Fruit fly (Drosophila melanogaster) whole organism, embryonic: Measurements from ENCODE around the gene CG8671.

Experiments used
- ATbp ChIP-seq: fragments of 200-800 bp; sonication (Bioruptor generic); optimal IDR thresholded peaks from 2 replicates; lab custom pipeline; 2017; ENCODE audit warnings: missing biosample characterization, mild to moderate bottlenecking, missing genetic modification characterization, missing genetic modification reagents
- CG10959 ChIP-seq: fragments of 200-800 bp; sonication (Bioruptor generic); IDR thresholded peaks from 2 replicates; pipeline ENCODE4 v1.3.6; 2022; ENCODE audit warnings: missing biosample characterization, missing genetic modification characterization
- CG12155 ChIP-seq: fragments of 200-800 bp; sonication (Bioruptor generic); optimal IDR thresholded peaks from 3 replicates; lab custom pipeline; 2016; ENCODE audit warnings: missing biosample characterization, missing genetic modification characterization
- CG13624 ChIP-seq: fragments of 200-800 bp; sonication (Bioruptor generic); optimal IDR thresholded peaks from 2 replicates; lab custom pipeline; 2016; ENCODE audit warnings: missing biosample characterization, missing genetic modification characterization
- CG13894 ChIP-seq: fragments of 200-800 bp; sonication (Bioruptor generic); optimal IDR thresholded peaks from 3 replicates; lab custom pipeline; 2018; ENCODE audit warnings: missing biosample characterization, mild to moderate bottlenecking, missing genetic modification characterization, moderate library complexity
- CG14050 ChIP-seq: fragments of 200-800 bp; sonication (Bioruptor generic); IDR thresholded peaks from 3 replicates; pipeline ENCODE4 v1.3.6; 2022; ENCODE audit warnings: missing biosample characterization, missing genetic modification characterization
- CG15479 ChIP-seq: fragments of 200-800 bp; sonication (Bioruptor generic); optimal IDR thresholded peaks from 3 replicates; lab custom pipeline; 2019; ENCODE audit warnings: missing biosample characterization, mild to moderate bottlenecking, missing genetic modification characterization, moderate library complexity
- CG15696 ChIP-seq: fragments of 200-800 bp; sonication (Bioruptor generic); optimal IDR thresholded peaks from 2 replicates; lab custom pipeline; 2019; ENCODE audit warnings: missing biosample characterization, mild to moderate bottlenecking, missing genetic modification characterization, moderate library complexity
- CG17568 ChIP-seq: fragments of 200-800 bp; sonication (Bioruptor generic); optimal IDR thresholded peaks from 2 replicates; lab custom pipeline; 2018; ENCODE audit warnings: missing biosample characterization, mild to moderate bottlenecking, missing genetic modification characterization, moderate library complexity
- CG17612 ChIP-seq: fragments of 200-800 bp; sonication (Bioruptor generic); IDR thresholded peaks from 2 replicates; pipeline ENCODE4 v1.3.6; 2022; ENCODE audit warnings: missing biosample characterization, missing genetic modification characterization
- CG2116 ChIP-seq: fragments of 200-800 bp; sonication (Bioruptor generic); optimal IDR thresholded peaks from 3 replicates; lab custom pipeline; 2018; ENCODE audit warnings: missing biosample characterization, mild to moderate bottlenecking, missing genetic modification characterization
- CG2712 ChIP-seq: fragments of 200-800 bp; optimal IDR thresholded peaks from 3 replicates; lab custom pipeline; 2019; ENCODE audit warnings: missing biosample characterization, mild to moderate bottlenecking, missing genetic modification characterization, moderate library complexity
- CG34422 ChIP-seq: fragments of 200-800 bp; sonication (Bioruptor generic); IDR thresholded peaks from 3 replicates; pipeline ENCODE4 v1.3.6; 2022; ENCODE audit warnings: missing biosample characterization, missing genetic modification characterization
- CG4707 ChIP-seq: fragments of 200-800 bp; sonication (Bioruptor generic); optimal IDR thresholded peaks from 2 replicates; lab custom pipeline; 2018; ENCODE audit warnings: missing biosample characterization, mild to moderate bottlenecking, missing genetic modification characterization, moderate library complexity
- CG6272 ChIP-seq: fragments of 200-800 bp; sonication (Bioruptor generic); IDR thresholded peaks from 2 replicates; pipeline ENCODE4 v1.3.6; 2022; ENCODE audit warnings: missing biosample characterization, missing genetic modification characterization
- CG6813 ChIP-seq: fragments of 200-800 bp; sonication (Bioruptor generic); optimal IDR thresholded peaks from 2 replicates; lab custom pipeline; 2017; ENCODE audit warnings: missing biosample characterization, missing genetic modification characterization, mild to moderate bottlenecking, moderate library complexity, missing genetic modification reagents
- CG7963 ChIP-seq: fragments of 200-800 bp; sonication (Bioruptor generic); IDR thresholded peaks from 3 replicates; pipeline ENCODE4 v1.3.6; 2022; ENCODE audit warnings: missing biosample characterization, missing genetic modification characterization; ENCODE audit not compliant: partially characterized antibody
- CG9932 ChIP-seq: fragments of 200-800 bp; sonication (Bioruptor generic); IDR thresholded peaks from 2 replicates; pipeline ENCODE4 v1.3.6; 2022; ENCODE audit warnings: missing biosample characterization, missing genetic modification characterization
- CrebB ChIP-seq: fragments of 200-800 bp; sonication (Bioruptor generic); optimal IDR thresholded peaks from 3 replicates; lab custom pipeline; 2018; ENCODE audit warnings: missing biosample characterization, mild to moderate bottlenecking, missing genetic modification characterization
- Doc2 ChIP-seq: fragments of 200-800 bp; sonication (Bioruptor generic); IDR thresholded peaks from 2 replicates; pipeline ENCODE4 v1.3.6; 2022; ENCODE audit warnings: missing biosample characterization, missing genetic modification characterization
- Dref ChIP-seq: fragments of 200-800 bp; sonication (Bioruptor generic); IDR thresholded peaks from 2 replicates; pipeline ENCODE4 v1.3.6; 2022; ENCODE audit warnings: missing biosample characterization, missing genetic modification characterization
- E2f2 ChIP-seq: fragments of 200-800 bp; sonication (Bioruptor generic); IDR thresholded peaks from 2 replicates; pipeline ENCODE4 v1.3.6; 2022; ENCODE audit warnings: missing biosample characterization, missing genetic modification characterization
- H15 ChIP-seq: fragments of 200-800 bp; sonication (Bioruptor generic); IDR thresholded peaks from 3 replicates; pipeline ENCODE4 v1.3.6; 2022; ENCODE audit warnings: missing biosample characterization, missing genetic modification characterization
- Hr39 ChIP-seq: fragments of >200 bp; optimal IDR thresholded peaks from 2 replicates; lab custom pipeline; 2017
- Hr78 ChIP-seq, 2 experiments: fragments of 200-800 bp in 1 of 2; fragments of >200 bp in 1 of 2; sonication (Bioruptor generic) in 1 of 2; optimal IDR thresholded peaks; 2 replicates each; lab custom pipeline; 2017 to 2019; ENCODE audit warnings: missing biosample characterization in 2 of 2, missing genetic modification characterization in 2 of 2, mild to moderate bottlenecking in 1 of 2, moderate library complexity in 1 of 2
- Kr ChIP-seq: fragments of 200-800 bp; sonication (Bioruptor generic); optimal IDR thresholded peaks from 2 replicates; lab custom pipeline; 2017; ENCODE audit warnings: missing biosample characterization, mild to moderate bottlenecking, missing genetic modification characterization
- Mrtf ChIP-seq: fragments of 200-800 bp; sonication (Bioruptor generic); IDR thresholded peaks from 3 replicates; pipeline ENCODE4 v1.3.6; 2022; ENCODE audit warnings: missing biosample characterization, missing genetic modification characterization
- NC2β ChIP-seq: fragments of 200-800 bp; sonication (Bioruptor generic); optimal IDR thresholded peaks from 2 replicates; lab custom pipeline; 2016; ENCODE audit warnings: missing biosample characterization, missing genetic modification characterization
- Oli ChIP-seq: fragments of 200-800 bp; sonication (Bioruptor generic); optimal IDR thresholded peaks from 2 replicates; lab custom pipeline; 2018; ENCODE audit warnings: missing biosample characterization, mild to moderate bottlenecking, missing genetic modification characterization, moderate library complexity
- Optix ChIP-seq: fragments of 200-800 bp; sonication (Bioruptor generic); IDR thresholded peaks from 3 replicates; pipeline ENCODE4 v1.3.6; 2022; ENCODE audit warnings: missing biosample characterization, missing genetic modification characterization
- Pdp1 ChIP-seq, 2 experiments: fragments of 200-800 bp; sonication (Bioruptor generic); optimal IDR thresholded peaks; 3 replicates each; lab custom pipeline; 2016; ENCODE audit warnings: missing biosample characterization in 2 of 2, missing genetic modification characterization in 2 of 2, mild to moderate bottlenecking in 1 of 2, moderate library complexity in 1 of 2
- Ravus ChIP-seq: fragments of 200-800 bp; sonication (Bioruptor generic); IDR thresholded peaks from 2 replicates; pipeline ENCODE4 v1.3.6; 2022; ENCODE audit warnings: missing biosample characterization, missing genetic modification characterization
- Rfx ChIP-seq: fragments of 200-800 bp; sonication (Bioruptor generic); IDR thresholded peaks from 2 replicates; pipeline ENCODE4 v1.3.6; 2022; ENCODE audit warnings: missing biosample characterization, missing genetic modification characterization
- Scr ChIP-seq: fragments of 200-800 bp; sonication (Bioruptor generic); IDR thresholded peaks from 2 replicates; pipeline ENCODE4 v1.3.6; 2022; ENCODE audit warnings: missing biosample characterization, missing genetic modification characterization; ENCODE audit not compliant: partially characterized antibody
- Six4 ChIP-seq: fragments of 200-800 bp; sonication (Bioruptor generic); optimal IDR thresholded peaks from 2 replicates; lab custom pipeline; 2016; ENCODE audit warnings: missing biosample characterization, missing genetic modification characterization
- Taf1 ChIP-seq: fragments of 200-800 bp; sonication (Bioruptor generic); IDR thresholded peaks from 2 replicates; pipeline ENCODE4 v1.3.6; 2022; ENCODE audit warnings: missing biosample characterization, missing genetic modification characterization
- Vsx1 ChIP-seq: fragments of 200-800 bp; sonication (Bioruptor generic); optimal IDR thresholded peaks from 2 replicates; lab custom pipeline; 2017; ENCODE audit warnings: missing biosample characterization, mild to moderate bottlenecking, missing genetic modification characterization, missing genetic modification reagents
- bbx ChIP-seq: fragments of 200-800 bp; sonication (Bioruptor generic); IDR thresholded peaks from 2 replicates; pipeline ENCODE4 v1.3.6; 2022; ENCODE audit warnings: missing biosample characterization, missing genetic modification characterization; ENCODE audit not compliant: partially characterized antibody
- br ChIP-seq: fragments of >200 bp; optimal IDR thresholded peaks from 2 replicates; lab custom pipeline; 2017
- chinmo ChIP-seq: fragments of 200-800 bp; sonication (Bioruptor generic); IDR thresholded peaks from 4 replicates; pipeline ENCODE4 v1.3.6; 2022; ENCODE audit warnings: missing biosample characterization, missing genetic modification characterization; ENCODE audit not compliant: partially characterized antibody
- corto ChIP-seq: fragments of 200-800 bp; sonication (Bioruptor generic); optimal IDR thresholded peaks from 2 replicates; lab custom pipeline; 2016; ENCODE audit warnings: missing biosample characterization, mild to moderate bottlenecking, missing genetic modification characterization, moderate library complexity
- dimm ChIP-seq: fragments of 200-800 bp; sonication (Bioruptor generic); IDR thresholded peaks from 2 replicates; pipeline ENCODE4 v1.3.6; 2022; ENCODE audit warnings: missing biosample characterization, missing genetic modification characterization
- esg ChIP-seq: fragments of 200-800 bp; sonication (Bioruptor generic); conservative IDR thresholded peaks from 2 replicates; pipeline ENCODE4 v1.3.6; 2022; ENCODE audit warnings: missing biosample characterization, missing genetic modification characterization
- gro ChIP-seq: fragments of 200-800 bp; sonication (Bioruptor generic); optimal IDR thresholded peaks from 2 replicates; lab custom pipeline; 2016; ENCODE audit warnings: missing biosample characterization, missing genetic modification characterization
- gsb-n ChIP-seq: fragments of 200-800 bp; sonication (Bioruptor generic); optimal IDR thresholded peaks from 3 replicates; lab custom pipeline; 2018; ENCODE audit warnings: missing biosample characterization, mild to moderate bottlenecking, missing genetic modification characterization
- ham ChIP-seq: fragments of 200-800 bp; sonication (Bioruptor generic); IDR thresholded peaks from 2 replicates; pipeline ENCODE4 v1.3.6; 2022; ENCODE audit warnings: missing biosample characterization, missing genetic modification characterization
- klu ChIP-seq: fragments of 200-800 bp; sonication (Bioruptor generic); IDR thresholded peaks from 2 replicates; pipeline ENCODE4 v1.3.6; 2022; ENCODE audit warnings: missing biosample characterization, missing genetic modification characterization
- kni ChIP-seq: fragments of 200-800 bp; sonication (Bioruptor generic); optimal IDR thresholded peaks from 3 replicates; lab custom pipeline; 2017; ENCODE audit warnings: mild to moderate bottlenecking, missing biosample characterization, missing genetic modification reagents, missing genetic modification characterization
- pum ChIP-seq: fragments of 200-800 bp; sonication (Bioruptor generic); optimal IDR thresholded peaks from 2 replicates; lab custom pipeline; 2016; ENCODE audit warnings: missing biosample characterization, missing genetic modification characterization
- repo ChIP-seq: fragments of 200-800 bp; sonication (Bioruptor generic); optimal IDR thresholded peaks from 2 replicates; lab custom pipeline; 2016; ENCODE audit warnings: missing biosample characterization, missing genetic modification characterization
- sisA ChIP-seq: fragments of 200-800 bp; sonication (Bioruptor generic); IDR thresholded peaks from 2 replicates; pipeline ENCODE4 v1.3.6; 2022; ENCODE audit warnings: missing biosample characterization, missing genetic modification characterization
- stc ChIP-seq: fragments of 200-800 bp; sonication (Bioruptor generic); IDR thresholded peaks from 2 replicates; pipeline ENCODE4 v1.3.6; 2022; ENCODE audit warnings: missing biosample characterization, missing genetic modification characterization

The CG8671 gene

DNA sequence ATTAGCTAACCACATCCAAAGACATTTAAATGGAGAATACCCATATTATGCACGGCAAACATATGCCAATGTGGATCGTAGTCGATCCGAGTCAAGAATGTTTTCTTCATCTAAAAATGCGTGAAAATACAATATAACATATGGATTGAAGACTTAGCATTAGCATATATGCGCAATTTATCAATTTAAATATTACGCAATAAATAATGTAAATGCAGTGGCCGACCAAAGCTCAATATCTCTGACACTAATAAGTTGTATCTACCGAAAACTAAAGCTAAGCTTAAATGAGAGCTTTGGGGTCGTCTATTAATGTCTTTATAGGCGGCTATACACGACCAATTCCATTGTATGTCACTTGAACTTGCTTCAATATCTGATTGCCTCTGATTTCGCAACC lies 27.3 kb upstream of the CG8671 start:
- TF ChIP-seq CG13624, result peak; percentile 7
- no peak for TF ChIP-seq H15 (GFP tag; lab: Robert Waterston, UW)
- no peak for TF ChIP-seq Kr
- TF ChIP-seq Oli, result no peak
- TF ChIP-seq gsb-n (tag; lab: Kevin White, UChicago), result no peak
- TF ChIP-seq CG15479 (GFP tag; lab: Kevin White, UChicago), result no peak
- TF ChIP-seq CG14050 (GFP tag; lab: Robert Waterston, UW), result no peak
- TF ChIP-seq Dref (GFP tag; lab: Robert Waterston, UW), result no peak
- no peak for TF ChIP-seq Six4 (GFP tag; lab: Kevin White, UChicago)
- 0 out of 2 replicates have a peak, but pooled peaks have one; percentile 6 for TF ChIP-seq Rfx (GFP tag; lab: Robert Waterston, UW)
- TF ChIP-seq pum (GFP tag; lab: Kevin White, UChicago), result no peak
- no peak for TF ChIP-seq ham (GFP tag; lab: Robert Waterston, UW)
- TF ChIP-seq dimm (GFP tag; lab: Robert Waterston, UW), result no peak
- no peak for TF ChIP-seq CG4707 (GFP tag; lab: Kevin White, UChicago)
- no peak for TF ChIP-seq corto
- TF ChIP-seq CG12155 (GFP tag; lab: Kevin White, UChicago), result no peak
- TF ChIP-seq Vsx1 (GFP tag; lab: Kevin White, UChicago), result peak; percentile 12
- TF ChIP-seq Pdp1 (GFP tag; optimal IDR thresholded peaks at IDR 0.05; lab: Kevin White, UChicago), result peak in 1 of 2 experiments; percentile 87
- TF ChIP-seq ATbp (GFP tag; lab: Kevin White, UChicago), result no peak
- TF ChIP-seq CG17568, result no peak
- TF ChIP-seq klu, result no peak
- no peak for TF ChIP-seq esg
- TF ChIP-seq Doc2 (GFP tag; lab: Robert Waterston, UW), result no peak
- no peak for TF ChIP-seq sisA (GFP tag; lab: Robert Waterston, UW)
- TF ChIP-seq gro, result no peak
- TF ChIP-seq CG17612 (GFP tag; lab: Robert Waterston, UW), result no peak
- no peak for TF ChIP-seq Ravus (GFP tag; lab: Robert Waterston, UW)
- TF ChIP-seq bbx, result no peak
- TF ChIP-seq CG13894 (tag; lab: Kevin White, UChicago), result peak; percentile 24
- no peak for TF ChIP-seq CG2712 (tag; lab: Kevin White, UChicago)
- no peak for TF ChIP-seq repo (GFP tag; lab: Kevin White, UChicago)
- TF ChIP-seq stc, result no peak
- TF ChIP-seq CG7963 (GFP tag; lab: Robert Waterston, UW), result no peak
- peak in 1 of 2 experiments; percentile 51 for TF ChIP-seq Hr78 (GFP tag; optimal IDR thresholded peaks at IDR 0.05; lab: Kevin White, UChicago)
- TF ChIP-seq CrebB (tag; lab: Kevin White, UChicago), result no peak
- TF ChIP-seq CG6813 (GFP tag; lab: Kevin White, UChicago), result no peak
- TF ChIP-seq CG10959 (GFP tag; lab: Robert Waterston, UW), result no peak
- no peak for TF ChIP-seq CG15696 (tag; lab: Kevin White, UChicago)
- TF ChIP-seq CG34422, result no peak
- no peak for TF ChIP-seq E2f2 (GFP tag; lab: Robert Waterston, UW)
- TF ChIP-seq Scr (GFP tag; lab: Robert Waterston, UW), result no peak
- TF ChIP-seq CG2116 (GFP tag; lab: Kevin White, UChicago), result no peak
- no peak for TF ChIP-seq Mrtf (GFP tag; lab: Robert Waterston, UW)
- TF ChIP-seq chinmo (GFP tag; lab: Robert Waterston, UW), result peak; percentile 64; the same call in 1 of the 4 replicates
- TF ChIP-seq br (lab: Kevin White, UChicago), result no peak
- no peak for TF ChIP-seq CG6272
- TF ChIP-seq NC2β, result no peak
- TF ChIP-seq CG9932, result no peak
- no peak for TF ChIP-seq Optix
- TF ChIP-seq Taf1 (GFP tag; lab: Robert Waterston, UW), result no peak
- no peak for TF ChIP-seq kni
- no peak for TF ChIP-seq Hr39 (lab: Kevin White, UChicago)
